Worm (Caenorhabditis elegans) whole organism, late embryonic: Measurements from ENCODE around the gene ztf-16.

ENCODE experiments used
- elt-4 ChIP-seq: sonication (generic microtip); optimal IDR thresholded peaks from 2 replicates; lab custom pipeline; 2016; ENCODE audit warnings: missing genetic modification characterization, missing compliant biosample characterization
- pat-9 ChIP-seq: fragments of 200-800 bp; sonication (Bioruptor generic); optimal IDR thresholded peaks from 2 replicates; lab custom pipeline; 2018; ENCODE audit warnings: mild to moderate bottlenecking, missing genetic modification characterization, moderate library complexity, missing compliant biosample characterization
- ttx-3 ChIP-seq: sonication (generic microtip); optimal IDR thresholded peaks from 2 replicates; lab custom pipeline; 2016; ENCODE audit warnings: missing genetic modification reagents, missing genetic modification characterization, missing compliant biosample characterization

DNA sequence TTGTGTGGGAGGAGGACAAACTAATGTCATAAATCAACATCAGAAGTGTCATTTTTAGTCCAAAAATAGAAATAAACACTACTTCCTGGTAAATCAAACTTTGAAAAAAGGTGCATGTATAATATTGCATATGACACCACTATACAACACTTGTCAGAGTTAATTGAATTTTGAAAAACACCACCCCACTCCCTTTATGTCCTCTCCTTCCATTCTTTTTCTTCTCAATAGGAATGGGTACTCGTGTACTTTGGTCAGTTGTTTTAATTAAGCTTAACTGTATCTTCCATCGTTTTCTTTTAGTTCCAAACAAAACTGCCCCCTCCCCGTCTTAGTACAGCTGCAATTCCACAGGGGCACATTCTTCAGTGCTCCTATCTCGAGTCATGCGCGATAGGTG is 23.8 kb downstream of the ztf-16 start:
- TF ChIP-seq ttx-3 (tag; lab: Kevin White, UChicago), result no peak
- no peak for TF ChIP-seq elt-4 (tag; lab: Kevin White, UChicago)
- TF ChIP-seq pat-9 (tag; lab: Kevin White, UChicago), result no peak
